Worm (Caenorhabditis elegans): Measurements from ENCODE around the gene ipla-2.

DNA sequence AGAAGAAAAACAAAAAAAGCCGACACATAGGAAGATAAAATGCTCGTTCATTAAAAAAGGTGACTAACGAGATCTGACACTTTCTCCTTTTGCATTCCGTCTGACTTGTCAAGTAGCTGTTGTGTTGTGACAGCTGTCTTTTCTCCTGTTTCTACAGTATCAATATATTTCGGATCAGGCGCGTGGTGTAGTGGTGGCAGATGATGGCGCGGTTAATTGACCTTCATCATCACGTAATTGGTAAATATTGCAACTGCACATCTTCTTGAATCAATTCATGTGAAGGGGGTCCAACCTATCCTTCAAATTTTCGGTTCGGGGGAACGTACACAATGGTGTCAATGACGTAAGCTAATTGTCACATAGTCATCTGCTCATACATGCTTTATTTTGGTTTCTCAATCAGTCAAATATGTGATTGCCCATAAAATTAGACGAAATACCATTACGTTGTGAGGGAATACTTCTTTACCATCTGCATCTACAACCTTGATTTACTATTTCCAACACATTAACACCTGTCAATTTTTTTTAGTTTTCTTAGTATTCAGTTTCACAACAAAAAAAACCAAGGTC, 10.5 kb upstream of the ipla-2 start:
- TF ChIP-seq lin-13 (GFP tag; optimal IDR thresholded peaks at IDR 0.05) (no peak), unc-62 (GFP tag; optimal IDR thresholded peaks at IDR 0.05) (no peak), nhr-237 (tag; optimal IDR thresholded peaks at IDR 0.05) (no peak), nhr-76 (tag; optimal IDR thresholded peaks at IDR 0.05) (no peak), aly-2 (tag; optimal IDR thresholded peaks at IDR 0.05) (no peak)
